Worm (Caenorhabditis elegans): ENCODE measurements around the gene igcm-4.

igcm-4 gene

ce11 chrX:2047208-2047946 lies 1.2 kb upstream of the igcm-4 start:
- TF ChIP-seq aly-2 (tag; optimal IDR thresholded peaks at IDR 0.05) (no peak), jun-1 (tag; optimal IDR thresholded peaks at IDR 0.05) (no peak), skn-1 (tag; optimal IDR thresholded peaks at IDR 0.05) (no peak), ceh-16 (tag; optimal IDR thresholded peaks at IDR 0.05) (no peak), fkh-2 (tag; optimal IDR thresholded peaks at IDR 0.05) (no peak), nhr-67 (tag; optimal IDR thresholded peaks at IDR 0.05) (no peak), ztf-4 (tag; optimal IDR thresholded peaks at IDR 0.05) (no peak), ZK546.5 (tag; optimal IDR thresholded peaks at IDR 0.05) (no peak), elt-1 (tag; optimal IDR thresholded peaks at IDR 0.05) (no peak), ama-1 (optimal IDR thresholded peaks at IDR 0.05) (no peak)

ce11 chrX:2045603-2046002 lies 557 bp downstream of the igcm-4 start:
- TF ChIP-seq snpc-4 (tag; optimal IDR thresholded peaks at IDR 0.05) = no peak
- no peak for TF ChIP-seq lin-15B (tag; optimal IDR thresholded peaks at IDR 0.05)
- TF ChIP-seq skn-1 (tag; optimal IDR thresholded peaks at IDR 0.05) = no peak
- no peak for TF ChIP-seq nhr-28 (tag; optimal IDR thresholded peaks at IDR 0.05)
- no peak for TF ChIP-seq mdl-1 (tag; optimal IDR thresholded peaks at IDR 0.05)
- no peak for TF ChIP-seq jun-1 (tag; optimal IDR thresholded peaks at IDR 0.05)
- TF ChIP-seq pqm-1 (tag; optimal IDR thresholded peaks at IDR 0.05) = no peak
- no peak for TF ChIP-seq ceh-28 (tag; optimal IDR thresholded peaks at IDR 0.05)
- no peak for TF ChIP-seq ceh-9 (tag; optimal IDR thresholded peaks at IDR 0.05)
- TF ChIP-seq nhr-25 (tag; optimal IDR thresholded peaks at IDR 0.05) = no peak

ce11 chrX:2044541-2045168 lies 1.5 kb downstream of the igcm-4 start:
- no peak for TF ChIP-seq elt-2 (tag; optimal IDR thresholded peaks at IDR 0.05)
- TF ChIP-seq daf-12 (tag; optimal IDR thresholded peaks at IDR 0.05) = no peak
- TF ChIP-seq unc-39 (tag; optimal IDR thresholded peaks at IDR 0.05) = no peak
- no peak for TF ChIP-seq eor-1 (tag; optimal IDR thresholded peaks at IDR 0.05)
- TF ChIP-seq elt-3 (tag; optimal IDR thresholded peaks at IDR 0.05) = no peak
- no peak for TF ChIP-seq lin-39 (tag; optimal IDR thresholded peaks at IDR 0.05)
- no peak for TF ChIP-seq elt-1 (tag; optimal IDR thresholded peaks at IDR 0.05)
- TF ChIP-seq tbx-2 (tag; optimal IDR thresholded peaks at IDR 0.05) = no peak
- TF ChIP-seq egl-5 (tag; optimal IDR thresholded peaks at IDR 0.05) = no peak
- TF ChIP-seq fkh-10 (GFP tag; optimal IDR thresholded peaks at IDR 0.05) = no peak
- no peak for TF ChIP-seq ceh-9 (tag; optimal IDR thresholded peaks at IDR 0.05)
- no peak for TF ChIP-seq aly-2 (tag; optimal IDR thresholded peaks at IDR 0.05)
- TF ChIP-seq nhr-23 (tag; optimal IDR thresholded peaks at IDR 0.05) = no peak
- TF ChIP-seq nfya-1 (tag; optimal IDR thresholded peaks at IDR 0.05; ENCODE audit: insufficient read depth) = no peak
- TF ChIP-seq lsy-12 (tag; optimal IDR thresholded peaks at IDR 0.05) = no peak
- TF ChIP-seq ztf-11 (tag; optimal IDR thresholded peaks at IDR 0.05) = no peak
- no peak for TF ChIP-seq egl-27 (tag; optimal IDR thresholded peaks at IDR 0.05)
- TF ChIP-seq ceh-16 (tag; optimal IDR thresholded peaks at IDR 0.05) = no peak

- TF ChIP-seq pha-4 (tag; optimal IDR thresholded peaks at IDR 0.05) = peak; percentile 50
- TF ChIP-seq jun-1 (tag; optimal IDR thresholded peaks at IDR 0.05) = no peak
Observed at ce11 chrX:2043224-2043623, 2.9 kb downstream of the igcm-4 start.

ce11 chrX:2042621-2043020 lies 3.5 kb downstream of the igcm-4 start:
- TF ChIP-seq nhr-25 (tag; optimal IDR thresholded peaks at IDR 0.05) (no peak), zag-1 (tag; optimal IDR thresholded peaks at IDR 0.05) (no peak), nhr-237 (tag; optimal IDR thresholded peaks at IDR 0.05) (no peak), ama-1 (optimal IDR thresholded peaks at IDR 0.05) (no peak), mdl-1 (tag; optimal IDR thresholded peaks at IDR 0.05) (no peak), lin-39 (tag; optimal IDR thresholded peaks at IDR 0.05) (no peak), nhr-12 (tag; optimal IDR thresholded peaks at IDR 0.05) (no peak), eor-1 (tag; optimal IDR thresholded peaks at IDR 0.05) (no peak), daf-12 (tag; optimal IDR thresholded peaks at IDR 0.05) (no peak), ZK546.5 (tag; optimal IDR thresholded peaks at IDR 0.05) (no peak), lsy-12 (tag; optimal IDR thresholded peaks at IDR 0.05) (no peak), fos-1 (tag; optimal IDR thresholded peaks at IDR 0.05) (no peak), ztf-4 (tag; optimal IDR thresholded peaks at IDR 0.05) (no peak), fkh-10 (GFP tag; optimal IDR thresholded peaks at IDR 0.05) (no peak), skn-1 (tag; optimal IDR thresholded peaks at IDR 0.05) (no peak), jun-1 (tag; optimal IDR thresholded peaks at IDR 0.05) (no peak)

All from whole organism, L3 larva.